Worm (Caenorhabditis elegans): ENCODE results near the gene Y46E12A.3.

Y46E12A.3 gene

DNA sequence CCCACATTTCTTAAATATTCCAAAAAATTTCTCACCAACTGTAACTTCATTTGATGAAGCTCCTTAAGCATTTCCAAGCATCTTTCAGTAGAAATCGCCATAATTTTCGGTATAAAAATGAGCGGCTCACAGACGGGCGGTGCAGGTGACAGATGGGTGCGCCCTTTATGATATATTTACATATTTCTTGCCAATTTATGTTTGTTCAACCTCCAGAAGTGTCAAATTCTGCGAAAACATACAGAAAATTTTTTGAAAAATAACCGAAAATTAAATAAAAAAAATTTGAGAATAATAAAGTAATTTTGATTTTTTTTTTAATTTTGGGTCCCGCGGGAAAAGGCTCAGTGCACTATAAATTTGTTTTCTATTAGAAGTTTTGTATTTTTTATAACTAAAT is at the start of gene Y46E12A.3:
Gene Y46E12A.3, minus strand, starts transcription at position 101 of the 400 bp plus-strand sequence.
- TF ChIP-seq aly-2 (tag; optimal IDR thresholded peaks at IDR 0.05) (no peak), mxl-2 (GFP tag; conservative IDR thresholded peaks at IDR 0.05) (no peak), dmd-9 (GFP tag; IDR thresholded peaks at IDR 0.05) (no peak), nhr-42 (GFP tag; IDR thresholded peaks at IDR 0.05) (no peak), egl-43 (GFP tag; IDR thresholded peaks at IDR 0.05) (no peak), ceh-44 (GFP tag; IDR thresholded peaks at IDR 0.05) (no peak), Y48G9A.11 (GFP tag; IDR thresholded peaks at IDR 0.05) (no peak), fkh-10 (GFP tag; optimal IDR thresholded peaks at IDR 0.05) (no peak), ZK546.5 (tag; optimal IDR thresholded peaks at IDR 0.05) (no peak), hif-1 (tag; optimal IDR thresholded peaks at IDR 0.05) (no peak)

- TF ChIP-seq set-16 (GFP tag; IDR thresholded peaks at IDR 0.05) (peak; percentile 93), aha-1 (tag) (peak; percentile 14), T20F7.1 (GFP tag; optimal IDR thresholded peaks at IDR 0.05) (no peak)
Measured at ce11 chrIII:1804477-1804876, 49.7 kb upstream of the Y46E12A.3 start.

ce11 chrIII:1803000-1803399 is 48.3 kb upstream of the Y46E12A.3 start:
- TF ChIP-seq set-16 (GFP tag; IDR thresholded peaks at IDR 0.05) (peak; percentile 91), F26F4.8 (GFP tag; conservative IDR thresholded peaks at IDR 0.05) (0 out of 2 replicates have a peak, but pooled peaks have one; percentile 9), nhr-48 (tag; optimal IDR thresholded peaks at IDR 0.05) (no peak), egl-43 (GFP tag; IDR thresholded peaks at IDR 0.05) (0 out of 2 replicates have a peak, but pooled peaks have one; percentile 16), lin-13 (GFP tag; optimal IDR thresholded peaks at IDR 0.05) (no peak)

DNA sequence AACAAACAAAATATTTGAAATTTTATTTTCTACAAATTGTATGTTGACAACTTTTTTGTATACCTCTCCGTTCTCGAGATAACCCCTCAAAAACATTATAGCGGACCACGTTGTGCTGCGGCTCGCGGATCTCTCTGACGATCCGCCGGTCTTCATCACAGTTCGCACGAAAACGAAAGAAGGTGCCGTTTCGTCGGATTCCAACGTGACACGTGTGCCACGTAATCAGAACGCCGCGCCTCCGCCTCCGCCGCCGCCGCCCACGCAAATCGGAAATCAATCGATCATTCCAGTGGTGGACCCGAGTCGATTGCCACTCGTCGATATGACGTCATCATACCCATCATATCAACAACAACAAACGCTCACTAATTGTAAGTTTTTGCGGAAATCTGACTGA is 44.7 kb upstream of the Y46E12A.3 start:
- TF ChIP-seq set-16 (GFP tag; IDR thresholded peaks at IDR 0.05) (peak; percentile 61), tag-97 (GFP tag; IDR thresholded peaks at IDR 0.05) (no peak)

DNA sequence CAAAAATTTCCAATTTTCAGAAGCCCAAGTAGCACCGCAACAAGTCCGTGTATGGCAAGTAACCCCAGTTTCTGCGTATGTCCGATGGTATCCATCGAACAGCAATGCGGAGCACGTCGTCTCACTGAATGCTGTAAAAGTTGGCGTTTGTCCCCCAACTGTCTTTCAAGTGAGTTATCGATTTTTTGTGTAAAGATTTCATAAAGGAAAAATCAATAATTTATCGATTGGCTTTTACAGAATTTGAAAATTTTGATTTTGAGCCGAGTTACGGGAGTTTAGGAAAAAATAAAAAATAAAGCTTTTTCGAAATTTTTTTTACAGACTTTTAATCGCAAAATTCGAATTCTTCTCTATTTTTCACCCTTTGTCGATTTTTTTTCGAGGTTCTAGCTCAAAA is 39.4 kb upstream of the Y46E12A.3 start:
- TF ChIP-seq ceh-28 (tag; optimal IDR thresholded peaks at IDR 0.05) (peak; percentile 78), tag-97 (GFP tag; IDR thresholded peaks at IDR 0.05) (no peak)

DNA sequence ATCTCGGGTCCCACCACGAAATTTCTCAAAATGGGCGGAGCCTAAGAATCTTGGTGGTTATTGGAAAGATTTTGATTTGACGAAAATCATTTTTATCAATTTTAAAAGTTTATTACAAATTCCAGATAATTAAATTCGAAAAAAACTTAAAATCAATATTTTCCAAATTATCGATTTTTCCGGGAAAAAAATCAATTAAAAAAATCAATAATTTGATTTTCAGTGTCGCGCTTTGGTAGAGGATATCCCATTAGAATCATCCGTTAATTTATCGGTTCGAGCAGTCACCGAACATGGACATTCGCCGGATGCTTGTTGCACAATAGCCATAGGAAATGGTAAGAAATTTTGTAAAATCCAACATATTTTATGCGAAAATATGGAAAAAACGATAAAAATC is 38.7 kb upstream of the Y46E12A.3 start:
- TF ChIP-seq ceh-28 (tag; optimal IDR thresholded peaks at IDR 0.05) = peak; percentile 90
- no peak for TF ChIP-seq lsy-2 (tag; optimal IDR thresholded peaks at IDR 0.05)
- peak; percentile 33 for TF ChIP-seq aha-1 (tag)

- TF ChIP-seq R02D3.7 (tag; optimal IDR thresholded peaks at IDR 0.05) (no peak), dve-1 (tag; optimal IDR thresholded peaks at IDR 0.05; ENCODE audit: insufficient read depth) (no peak), dpl-1 (GFP tag; optimal IDR thresholded peaks at IDR 0.05) (no peak), fkh-10 (GFP tag; optimal IDR thresholded peaks at IDR 0.05) (peak; percentile 14), mdt-29 (GFP tag; IDR thresholded peaks at IDR 0.05) (no peak), hlh-11 (tag; optimal IDR thresholded peaks at IDR 0.05) (no peak), lin-13 (GFP tag; optimal IDR thresholded peaks at IDR 0.05) (no peak)
Measured at ce11 chrIII:1791949-1792348, 37.2 kb upstream of the Y46E12A.3 start.

ce11 chrIII:1788972-1789371 is 34.2 kb upstream of the Y46E12A.3 start:
- TF ChIP-seq egl-43 (GFP tag; IDR thresholded peaks at IDR 0.05) (0 out of 2 replicates have a peak, but pooled peaks have one; percentile 35), php-3 (GFP tag; IDR thresholded peaks at IDR 0.05) (0 out of 2 replicates have a peak, but pooled peaks have one; percentile 46), set-16 (GFP tag; IDR thresholded peaks at IDR 0.05) (peak; percentile 92), zag-1 (tag; optimal IDR thresholded peaks at IDR 0.05) (no peak)
